Fruit fly (Drosophila melanogaster) whole organism, prepupa: ENCODE data around the gene PAPLA1.
A peak's percentile ranks its signal among the peaks of the same experiment; 100 is the strongest.

Source experiments
- CG11294 ChIP-seq: fragments of 200-800 bp; sonication (Bioruptor generic); IDR thresholded peaks from 2 replicates; pipeline ENCODE4 v1.3.6; 2022; ENCODE audit warnings: missing biosample characterization, missing genetic modification characterization
- CG11762 ChIP-seq: fragments of 200-800 bp; sonication (Bioruptor generic); optimal IDR thresholded peaks from 3 replicates; lab custom pipeline; 2016; ENCODE audit warnings: missing biosample characterization, missing genetic modification characterization; ENCODE audit not compliant: insufficient read depth
- CG11902 ChIP-seq: fragments of 200-800 bp; sonication (Bioruptor generic); optimal IDR thresholded peaks from 3 replicates; lab custom pipeline; 2016; ENCODE audit warnings: missing biosample characterization, missing genetic modification characterization
- CG15336 ChIP-seq: fragments of 200-800 bp; sonication (Bioruptor generic); IDR thresholded peaks from 2 replicates; pipeline ENCODE4 v1.3.6; 2022; ENCODE audit warnings: missing biosample characterization, missing genetic modification characterization
- CG1621 ChIP-seq: fragments of 200-800 bp; sonication (Bioruptor generic); optimal IDR thresholded peaks from 3 replicates; lab custom pipeline; 2018; ENCODE audit warnings: missing biosample characterization, mild to moderate bottlenecking, missing genetic modification characterization
- CG16779 ChIP-seq: fragments of 200-800 bp; sonication (Bioruptor generic); optimal IDR thresholded peaks from 3 replicates; lab custom pipeline; 2017; ENCODE audit warnings: missing biosample characterization, mild to moderate bottlenecking, missing genetic modification characterization
- CG31627 ChIP-seq: fragments of 200-800 bp; sonication (Bioruptor generic); optimal IDR thresholded peaks from 3 replicates; lab custom pipeline; 2016; ENCODE audit warnings: missing biosample characterization, missing genetic modification characterization
- CG32006 ChIP-seq: fragments of 200-800 bp; sonication (Bioruptor generic); optimal IDR thresholded peaks from 3 replicates; lab custom pipeline; 2017; ENCODE audit warnings: missing biosample characterization, mild to moderate bottlenecking, missing genetic modification characterization
- CG34406 ChIP-seq: fragments of 200-800 bp; sonication (Bioruptor generic); optimal IDR thresholded peaks from 3 replicates; lab custom pipeline; 2016; ENCODE audit warnings: missing biosample characterization, missing genetic modification characterization
- CG6276 ChIP-seq: fragments of 200-800 bp; sonication (Bioruptor generic); optimal IDR thresholded peaks from 2 replicates; lab custom pipeline; 2017; ENCODE audit warnings: missing biosample characterization, mild to moderate bottlenecking, missing genetic modification characterization
- CG6854 ChIP-seq: fragments of 200-800 bp; sonication (Bioruptor generic); optimal IDR thresholded peaks from 2 replicates; lab custom pipeline; 2017; ENCODE audit warnings: missing biosample characterization, mild to moderate bottlenecking, missing genetic modification characterization
- CG7368 ChIP-seq: fragments of 200-800 bp; sonication (Bioruptor generic); optimal IDR thresholded peaks from 3 replicates; lab custom pipeline; 2016; ENCODE audit warnings: missing biosample characterization, missing genetic modification characterization
- CG8119 ChIP-seq: fragments of 200-800 bp; sonication (Bioruptor generic); IDR thresholded peaks from 3 replicates; pipeline ENCODE4 v1.3.6; 2022; ENCODE audit warnings: missing biosample characterization, missing genetic modification characterization
- CG8632 ChIP-seq: fragments of 200-800 bp; sonication (Bioruptor generic); optimal IDR thresholded peaks from 3 replicates; lab custom pipeline; 2016; ENCODE audit warnings: missing biosample characterization, missing genetic modification characterization
- Eip75B ChIP-seq: fragments of 200-800 bp; sonication (Bioruptor generic); optimal IDR thresholded peaks from 3 replicates; lab custom pipeline; 2016; ENCODE audit warnings: missing biosample characterization, missing genetic modification characterization
- Eip78C ChIP-seq: fragments of 200-800 bp; sonication (Bioruptor generic); peaks from one replicate; lab custom pipeline; 2016; ENCODE audit warnings: missing biosample characterization, missing genetic modification characterization
- Eip93F ChIP-seq: fragments of 200-800 bp; sonication (Bioruptor generic); optimal IDR thresholded peaks from 2 replicates; lab custom pipeline; 2016; ENCODE audit warnings: missing biosample characterization, mild to moderate bottlenecking, missing genetic modification characterization
- Gug ChIP-seq: fragments of 200-800 bp; sonication (Bioruptor generic); IDR thresholded peaks from 2 replicates; pipeline ENCODE4 v1.3.6; 2022; ENCODE audit warnings: missing biosample characterization, missing genetic modification characterization
- Hr38 ChIP-seq: sonication (Bioruptor generic); optimal IDR thresholded peaks from 2 replicates; lab custom pipeline; 2016; ENCODE audit warnings: missing biosample characterization, missing genetic modification characterization
- Hr4 ChIP-seq: fragments of 200-800 bp; sonication (Bioruptor generic); optimal IDR thresholded peaks from 3 replicates; lab custom pipeline; 2016; ENCODE audit warnings: missing biosample characterization, missing genetic modification characterization
- OdsH ChIP-seq: fragments of 200-800 bp; sonication (Bioruptor generic); optimal IDR thresholded peaks from 3 replicates; lab custom pipeline; 2016; ENCODE audit warnings: missing biosample characterization, missing genetic modification characterization
- Sox14 ChIP-seq: fragments of 200-800 bp; sonication (Bioruptor generic); optimal IDR thresholded peaks from 3 replicates; lab custom pipeline; 2016; ENCODE audit warnings: missing biosample characterization, missing genetic modification characterization
- acj6 ChIP-seq: fragments of 200-800 bp; sonication (Bioruptor generic); optimal IDR thresholded peaks from 3 replicates; lab custom pipeline; 2016; ENCODE audit warnings: missing biosample characterization, missing genetic modification characterization
- cyc ChIP-seq: fragments of 200-800 bp; sonication (Bioruptor generic); optimal IDR thresholded peaks from 3 replicates; lab custom pipeline; 2016; ENCODE audit warnings: missing biosample characterization, missing genetic modification characterization
- dsx ChIP-seq: fragments of 200-800 bp; optimal IDR thresholded peaks from 3 replicates; lab custom pipeline; 2019; ENCODE audit warnings: missing biosample characterization, mild to moderate bottlenecking, missing genetic modification characterization, moderate library complexity; ENCODE audit not compliant: poor library complexity, severe bottlenecking
- eg ChIP-seq: fragments of 200-800 bp; sonication (Bioruptor generic); IDR thresholded peaks from 3 replicates; pipeline ENCODE4 v1.3.6; 2022; ENCODE audit warnings: missing biosample characterization, missing genetic modification characterization
- fd59A ChIP-seq: fragments of 200-800 bp; sonication (Bioruptor generic); optimal IDR thresholded peaks from 2 replicates; lab custom pipeline; 2017; ENCODE audit warnings: missing biosample characterization, mild to moderate bottlenecking, missing genetic modification characterization, missing genetic modification reagents
- fd85E ChIP-seq: fragments of 200-800 bp; sonication (Bioruptor generic); optimal IDR thresholded peaks from 3 replicates; lab custom pipeline; 2016; ENCODE audit warnings: missing biosample characterization, missing genetic modification characterization
- fkh ChIP-seq: fragments of 200-800 bp; sonication (Bioruptor generic); optimal IDR thresholded peaks from 3 replicates; lab custom pipeline; 2017; ENCODE audit warnings: missing biosample characterization, mild to moderate bottlenecking, missing genetic modification characterization, moderate library complexity
- pdm3 ChIP-seq: fragments of 200-800 bp; sonication (Bioruptor generic); optimal IDR thresholded peaks from 3 replicates; lab custom pipeline; 2016; ENCODE audit warnings: missing biosample characterization, missing genetic modification characterization
- salr ChIP-seq, 2 experiments: fragments of 200-800 bp; sonication (Bioruptor generic); optimal IDR thresholded peaks; 3 replicates each; lab custom pipeline; 2016 to 2018; ENCODE audit warnings: missing biosample characterization in 2 of 2, missing genetic modification characterization in 2 of 2, mild to moderate bottlenecking in 1 of 2
- ss ChIP-seq, 2 experiments: fragments of 200-800 bp; sonication (Bioruptor generic); optimal IDR thresholded peaks; 2 replicates in 1 of 2; 3 replicates in 1 of 2; lab custom pipeline; 2017 to 2018; ENCODE audit warnings: mild to moderate bottlenecking in 2 of 2, missing biosample characterization in 2 of 2, missing genetic modification characterization in 2 of 2, moderate library complexity in 1 of 2
- svp ChIP-seq: fragments of 200-800 bp; sonication (Bioruptor generic); peaks from one replicate; lab custom pipeline; 2016; ENCODE audit warnings: missing biosample characterization, missing genetic modification characterization
- vri ChIP-seq: fragments of 200-800 bp; sonication (Bioruptor generic); optimal IDR thresholded peaks from 3 replicates; lab custom pipeline; 2016; ENCODE audit warnings: missing biosample characterization, mild to moderate bottlenecking, missing genetic modification characterization

The PAPLA1 gene

dm6 chr2L:8148514-8149085 is 10.8 kb downstream of the PAPLA1 start (continued):
- TF ChIP-seq OdsH (GFP tag; lab: Kevin White, UChicago) (no peak), Eip78C (GFP tag; lab: Kevin White, UChicago) (peak; percentile 29), Eip93F (GFP tag; lab: Kevin White, UChicago) (no peak), Hr38 (GFP tag; lab: Kevin White, UChicago) (no peak), CG34406 (no peak), CG7368 (GFP tag; lab: Kevin White, UChicago) (no peak), CG15336 (GFP tag; lab: Robert Waterston, UW) (peak; percentile 8; the same call in 1 of the 2 replicates), CG11762 (GFP tag; lab: Kevin White, UChicago) (no peak), svp (GFP tag; lab: Kevin White, UChicago) (no peak), salr (GFP tag; optimal IDR thresholded peaks at IDR 0.05; lab: Kevin White, UChicago) (no peak), vri (peak; percentile 36), CG8632 (GFP tag; lab: Kevin White, UChicago) (no peak), CG31627 (GFP tag; lab: Kevin White, UChicago) (no peak), CG11902 (no peak), CG11294 (no peak), fd59A (GFP tag; lab: Kevin White, UChicago) (no peak)

dm6 chr2L:8146994-8147661 is 12.3 kb downstream of the PAPLA1 start, which contains the start of gene CG31606:
Gene CG31606, plus strand, starts transcription at chr2L:8147611.
- TF ChIP-seq Eip75B: no peak
- peak; percentile 46 for TF ChIP-seq CG6276 (GFP tag; lab: Kevin White, UChicago)
- TF ChIP-seq Gug: no peak
- TF ChIP-seq Sox14: peak; percentile 6
- no peak for TF ChIP-seq cyc
- peak; percentile 32 for TF ChIP-seq Hr4 (GFP tag; lab: Kevin White, UChicago)
- TF ChIP-seq Eip78C (GFP tag; lab: Kevin White, UChicago): peak; percentile 47
- peak; percentile 56 for TF ChIP-seq CG32006
- no peak for TF ChIP-seq fd85E (GFP tag; lab: Kevin White, UChicago)
- TF ChIP-seq ss (GFP tag; optimal IDR thresholded peaks at IDR 0.05; lab: Kevin White, UChicago): no peak

dm6 chr2L:8145067-8145808 is 14.2 kb downstream of the PAPLA1 start, which contains the start of the genes CG42763 and CG43394:
Gene CG42763, minus strand, starts transcription at chr2L:8145107.
Gene CG43394, plus strand, starts transcription at chr2L:8145758.
- TF ChIP-seq CG11294 (no peak), CG6854 (GFP tag; lab: Kevin White, UChicago) (no peak), CG16779 (tag; lab: Kevin White, UChicago) (no peak), CG8119 (GFP tag; lab: Robert Waterston, UW) (0 out of 3 replicates have a peak, but pooled peaks have one; percentile 12), CG15336 (GFP tag; lab: Robert Waterston, UW) (0 out of 2 replicates have a peak, but pooled peaks have one; percentile 7)
- TF ChIP-seq, all 60 proteins: peak for 2

dm6 chr2L:8143947-8144346 is 15.5 kb downstream of the PAPLA1 start, which contains the start of gene CG42762:
Gene CG42762, minus strand, starts transcription at chr2L:8144047.
- TF ChIP-seq CG1621 (tag; lab: Kevin White, UChicago) (no peak), pdm3 (GFP tag; lab: Kevin White, UChicago) (no peak), fkh (no peak), CG11762 (GFP tag; lab: Kevin White, UChicago) (no peak), CG34406 (no peak)

- no peak for TF ChIP-seq dsx (GFP tag; lab: Kevin White, UChicago)
- no peak for TF ChIP-seq cyc
- no peak for TF ChIP-seq eg (GFP tag; lab: Robert Waterston, UW)
- no peak for TF ChIP-seq acj6 (GFP tag; lab: Kevin White, UChicago)
- peak; percentile 12 for TF ChIP-seq vri
- TF ChIP-seq CG6854 (GFP tag; lab: Kevin White, UChicago): peak; percentile 77
- TF ChIP-seq, all 60 proteins: peak for 2
Measured at dm6 chr2L:8142760-8143159, 16.7 kb downstream of the PAPLA1 start.
